Fruit fly (Drosophila melanogaster): ENCODE data around the gene CG18628.

CG18628 gene

dm6 chr3L:10656451-10657198 lies 17.1 kb downstream of the CG18628 start (continued):
- TF ChIP-seq Usf (GFP tag; optimal IDR thresholded peaks at IDR 0.05) (no peak), BEAF-32 (GFP tag; optimal IDR thresholded peaks at IDR 0.05) (no peak), gcm (GFP tag; optimal IDR thresholded peaks at IDR 0.05) (peak; percentile 57), CG18262 (tag; optimal IDR thresholded peaks at IDR 0.05) (peak; percentile 44), CG15601 (tag; optimal IDR thresholded peaks at IDR 0.05) (peak; percentile 79), emc (GFP tag; optimal IDR thresholded peaks at IDR 0.05) (peak; percentile 2), CG1647 (GFP tag; optimal IDR thresholded peaks at IDR 0.05) (peak; percentile 71), trem (tag; optimal IDR thresholded peaks at IDR 0.05) (peak; percentile 0), B-H1 (GFP tag; IDR thresholded peaks at IDR 0.05) (peak; percentile 37; the same call in 1 of the 3 replicates), CG10654 (GFP tag; optimal IDR thresholded peaks at IDR 0.05) (peak; percentile 54), CG4328 (GFP tag; optimal IDR thresholded peaks at IDR 0.05) (peak; percentile 32), HHEX (GFP tag; optimal IDR thresholded peaks at IDR 0.05) (peak; percentile 84), pum (GFP tag; optimal IDR thresholded peaks at IDR 0.05) (peak; percentile 28), Gsc (GFP tag; IDR thresholded peaks at IDR 0.05) (no peak), Oaz (GFP tag; IDR thresholded peaks at IDR 0.05) (no peak), CG8290 (GFP tag; optimal IDR thresholded peaks at IDR 0.05) (peak; percentile 54), CG8290 (tag; optimal IDR thresholded peaks at IDR 0.05) (peak in 1 of 2 experiments; percentile 83), Ets97D (GFP tag; optimal IDR thresholded peaks at IDR 0.05) (peak; percentile 19), gfzf (GFP tag; optimal IDR thresholded peaks at IDR 0.05) (no peak), scrt (GFP tag; optimal IDR thresholded peaks at IDR 0.05) (peak; percentile 62), Six4 (GFP tag; optimal IDR thresholded peaks at IDR 0.05) (peak; percentile 0), CG9215 (GFP tag; IDR thresholded peaks at IDR 0.05) (no peak), corto (GFP tag; optimal IDR thresholded peaks at IDR 0.05) (no peak), CG13894 (tag; optimal IDR thresholded peaks at IDR 0.05) (no peak), CG9727 (GFP tag; optimal IDR thresholded peaks at IDR 0.05) (peak; percentile 70), Abd-B (GFP tag; optimal IDR thresholded peaks at IDR 0.05) (no peak), slbo (GFP tag; IDR thresholded peaks at IDR 0.05) (peak; percentile 29; the same call in 1 of the 2 replicates), CG2116 (GFP tag; optimal IDR thresholded peaks at IDR 0.05) (peak; percentile 60), ems (GFP tag; optimal IDR thresholded peaks at IDR 0.05) (peak; percentile 50), chif (GFP tag; optimal IDR thresholded peaks at IDR 0.05) (peak in 1 of 2 experiments; percentile 66), CG6689 (GFP tag; IDR thresholded peaks at IDR 0.05) (no peak), disco-r (GFP tag; optimal IDR thresholded peaks at IDR 0.05) (peak; percentile 12), Stat92E (GFP tag; optimal IDR thresholded peaks at IDR 0.05) (no peak), org-1 (GFP tag; optimal IDR thresholded peaks at IDR 0.05) (peak; percentile 76), pfk (GFP tag; optimal IDR thresholded peaks at IDR 0.05) (no peak), ERR (GFP tag; optimal IDR thresholded peaks at IDR 0.05) (peak; percentile 29), B-H2 (GFP tag; optimal IDR thresholded peaks at IDR 0.05) (peak; percentile 22), CG4404 (GFP tag; IDR thresholded peaks at IDR 0.05) (no peak), CG30403 (GFP tag; optimal IDR thresholded peaks at IDR 0.05) (peak; percentile 17), CG17361 (GFP tag; IDR thresholded peaks at IDR 0.05) (peak; percentile 37; the same call in 1 of the 3 replicates), CG12391 (tag; optimal IDR thresholded peaks at IDR 0.05) (peak; percentile 46), twi (tag; optimal IDR thresholded peaks at IDR 0.05) (peak; percentile 97), ap (GFP tag; IDR thresholded peaks at IDR 0.05) (peak; percentile 30; the same call in 1 of the 2 replicates), CG34224 (GFP tag; IDR thresholded peaks at IDR 0.05; ENCODE audit: partially characterized antibody) (no peak), CG3847 (GFP tag; IDR thresholded peaks at IDR 0.05) (no peak), Max (GFP tag; optimal IDR thresholded peaks at IDR 0.05) (peak; percentile 10), zfh1 (GFP tag; IDR thresholded peaks at IDR 0.05) (peak; percentile 14; the same call in 1 of the 3 replicates), en (GFP tag; optimal IDR thresholded peaks at IDR 0.05) (peak; percentile 19), eve (GFP tag; optimal IDR thresholded peaks at IDR 0.05) (no peak), CG6175 (GFP tag; IDR thresholded peaks at IDR 0.05) (no peak)
